Worm (Caenorhabditis elegans): ENCODE data around the gene C27D9.2.

The C27D9.2 gene

ce11 chrII:4767612-4768011 is 11.0 kb upstream of the C27D9.2 start:
- TF ChIP-seq mls-2 (tag; optimal IDR thresholded peaks at IDR 0.05) (no peak), nhr-28 (tag; optimal IDR thresholded peaks at IDR 0.05) (no peak), ceh-83 (GFP tag; optimal IDR thresholded peaks at IDR 0.05) (no peak), ham-2 (GFP tag; optimal IDR thresholded peaks at IDR 0.05) (no peak), nhr-237 (tag; optimal IDR thresholded peaks at IDR 0.05) (no peak), ceh-39 (tag; optimal IDR thresholded peaks at IDR 0.05) (no peak), lin-32 (GFP tag; optimal IDR thresholded peaks at IDR 0.05) (no peak), nhr-76 (tag; optimal IDR thresholded peaks at IDR 0.05) (no peak), pha-4 (tag; optimal IDR thresholded peaks at IDR 0.05) (no peak), lsy-2 (tag; optimal IDR thresholded peaks at IDR 0.05) (no peak), ceh-43 (GFP tag; optimal IDR thresholded peaks at IDR 0.05) (no peak), lin-13 (tag; optimal IDR thresholded peaks at IDR 0.05) (no peak), drap-1 (GFP tag; optimal IDR thresholded peaks at IDR 0.05) (no peak), M03D4.4 (tag; optimal IDR thresholded peaks at IDR 0.05) (no peak), ces-1 (GFP tag; optimal IDR thresholded peaks at IDR 0.05) (no peak), cnd-1 (tag; optimal IDR thresholded peaks at IDR 0.05) (no peak), nhr-12 (tag; optimal IDR thresholded peaks at IDR 0.05) (no peak), hlh-1 (tag; optimal IDR thresholded peaks at IDR 0.05) (no peak), mep-1 (tag; optimal IDR thresholded peaks at IDR 0.05) (no peak)

- no peak for TF ChIP-seq bed-3 (GFP tag; optimal IDR thresholded peaks at IDR 0.05)
Measured at ce11 chrII:4766284-4766683, 9.6 kb upstream of the C27D9.2 start, which contains the start of gene ttm-2. ttm-2 (minus strand) TSS chrII:4766384.

- TF ChIP-seq ham-2 (GFP tag; optimal IDR thresholded peaks at IDR 0.05) (no peak), unc-62 (GFP tag; optimal IDR thresholded peaks at IDR 0.05) (no peak), mab-5 (tag; optimal IDR thresholded peaks at IDR 0.05) (no peak), zip-8 (tag; optimal IDR thresholded peaks at IDR 0.05) (no peak), nhr-237 (tag; optimal IDR thresholded peaks at IDR 0.05) (no peak), snpc-4 (tag; optimal IDR thresholded peaks at IDR 0.05) (no peak), M03D4.4 (tag; optimal IDR thresholded peaks at IDR 0.05) (no peak)
Measured at ce11 chrII:4762574-4763285, 6.1 kb upstream of the C27D9.2 start, which contains the start of gene F26G1.2. F26G1.2 (plus strand) TSS chrII:4763081.

ce11 chrII:4761020-4761419 is 4.4 kb upstream of the C27D9.2 start:
- TF ChIP-seq blmp-1 (tag; optimal IDR thresholded peaks at IDR 0.05) (no peak), mls-2 (tag; optimal IDR thresholded peaks at IDR 0.05) (no peak), nhr-237 (tag; optimal IDR thresholded peaks at IDR 0.05) (no peak), elt-1 (tag; optimal IDR thresholded peaks at IDR 0.05; ENCODE audit: borderline replicate concordance, insufficient read depth) (no peak), mab-5 (tag; optimal IDR thresholded peaks at IDR 0.05) (no peak), lin-32 (GFP tag; optimal IDR thresholded peaks at IDR 0.05) (no peak)

ce11 chrII:4759835-4760234 is 3.2 kb upstream of the C27D9.2 start:
- no peak for TF ChIP-seq unc-62 (GFP tag; optimal IDR thresholded peaks at IDR 0.05)
- no peak for TF ChIP-seq bed-3 (GFP tag; optimal IDR thresholded peaks at IDR 0.05)
- no peak for TF ChIP-seq flh-1 (GFP tag; optimal IDR thresholded peaks at IDR 0.05)
- no peak for TF ChIP-seq drap-1 (GFP tag; optimal IDR thresholded peaks at IDR 0.05)
- TF ChIP-seq elt-3 (tag; optimal IDR thresholded peaks at IDR 0.05): no peak
- no peak for TF ChIP-seq ces-1 (GFP tag; optimal IDR thresholded peaks at IDR 0.05)
- no peak for TF ChIP-seq tbx-8 (GFP tag; optimal IDR thresholded peaks at IDR 0.05)
- no peak for TF ChIP-seq mab-5 (tag; optimal IDR thresholded peaks at IDR 0.05)
- no peak for TF ChIP-seq sptf-1 (tag; optimal IDR thresholded peaks at IDR 0.05)

ce11 chrII:4758462-4758861 is 1.8 kb upstream of the C27D9.2 start, which contains the start of gene F26G1.3:
F26G1.3 (plus strand) TSS chrII:4758762.
- TF ChIP-seq tbx-8 (GFP tag; optimal IDR thresholded peaks at IDR 0.05) (no peak), ceh-39 (tag; optimal IDR thresholded peaks at IDR 0.05) (no peak), ham-2 (GFP tag; optimal IDR thresholded peaks at IDR 0.05) (no peak), unc-39 (tag; optimal IDR thresholded peaks at IDR 0.05) (no peak), unc-120 (tag; optimal IDR thresholded peaks at IDR 0.05; ENCODE audit: poor library complexity, severe bottlenecking) (no peak), nhr-2 (tag; optimal IDR thresholded peaks at IDR 0.05) (no peak), hlh-1 (tag; optimal IDR thresholded peaks at IDR 0.05) (no peak), bed-3 (GFP tag; optimal IDR thresholded peaks at IDR 0.05) (no peak)
